Worm (Caenorhabditis elegans) whole organism, L2 larva: ENCODE measurements around the gene C17C3.9.

ENCODE experiments used
- C34F6.9 ChIP-seq: fragments of 150-350 bp; optimal IDR thresholded peaks from 2 replicates; lab custom pipeline; 2014; ENCODE audit warnings: missing biosample characterization, missing genetic modification characterization
- F13H6.1 ChIP-seq: sonication (generic microtip); optimal IDR thresholded peaks from 2 replicates; lab custom pipeline; 2016; ENCODE audit warnings: missing genetic modification characterization, missing compliant biosample characterization
- R02D3.7 ChIP-seq: fragments of 150-350 bp; optimal IDR thresholded peaks from 2 replicates; lab custom pipeline; 2014; ENCODE audit warnings: missing biosample characterization, missing genetic modification characterization
- Y55F3AM.14 ChIP-seq: fragments of 200-800 bp; sonication (Bioruptor generic); optimal IDR thresholded peaks from 2 replicates; lab custom pipeline; 2018; ENCODE audit warnings: mild to moderate bottlenecking, missing genetic modification characterization, missing compliant biosample characterization
- alr-1 ChIP-seq: fragments of 150-350 bp; optimal IDR thresholded peaks from 2 replicates; lab custom pipeline; 2014; ENCODE audit warnings: missing biosample characterization, missing genetic modification characterization
- ama-1 ChIP-seq: fragments of 150-350 bp; optimal IDR thresholded peaks from 2 replicates; lab custom pipeline; 2018; ENCODE audit warnings: inconsistent platforms
- blmp-1 ChIP-seq: sonication (generic microtip); optimal IDR thresholded peaks from 2 replicates; lab custom pipeline; 2017; ENCODE audit warnings: missing genetic modification characterization, mild to moderate bottlenecking, missing compliant biosample characterization, antibody characterized with exemption, moderate library complexity; ENCODE audit not compliant: insufficient read depth
- ceh-16 ChIP-seq: fragments of 150-350 bp; optimal IDR thresholded peaks from 2 replicates; lab custom pipeline; 2014; ENCODE audit warnings: missing biosample characterization, missing genetic modification characterization
- crh-2 ChIP-seq: sonication (generic microtip); optimal IDR thresholded peaks from 2 replicates; lab custom pipeline; 2017; ENCODE audit warnings: missing biosample characterization, missing genetic modification characterization
- dmd-4 ChIP-seq: sonication (generic microtip); optimal IDR thresholded peaks from 2 replicates; lab custom pipeline; 2017; ENCODE audit warnings: missing biosample characterization, missing genetic modification characterization
- egl-27 ChIP-seq: sonication (generic microtip); optimal IDR thresholded peaks from 3 replicates; lab custom pipeline; 2017; ENCODE audit warnings: missing biosample characterization, missing genetic modification reagents, missing genetic modification characterization
- elt-1 ChIP-seq: fragments of 150-350 bp; optimal IDR thresholded peaks from 2 replicates; lab custom pipeline; 2014; ENCODE audit warnings: missing biosample characterization, missing genetic modification characterization
- elt-3 ChIP-seq: sonication (generic microtip); optimal IDR thresholded peaks from 2 replicates; lab custom pipeline; 2017; ENCODE audit warnings: missing biosample characterization, missing genetic modification characterization
- fos-1 ChIP-seq: fragments of 150-350 bp; optimal IDR thresholded peaks from 2 replicates; lab custom pipeline; 2014; ENCODE audit warnings: missing biosample characterization, missing genetic modification characterization
- gmeb-1 ChIP-seq: fragments of 150-350 bp; optimal IDR thresholded peaks from 2 replicates; lab custom pipeline; 2014; ENCODE audit warnings: missing biosample characterization, missing genetic modification characterization
- lsy-2 ChIP-seq, 2 experiments: fragments of 150-350 bp in 1 of 2; sonication (generic microtip) in 1 of 2; optimal IDR thresholded peaks; 2 replicates each; lab custom pipeline; 2014 to 2017; ENCODE audit warnings: missing biosample characterization in 2 of 2, missing genetic modification characterization in 2 of 2
- mab-5 ChIP-seq: fragments of 150-350 bp; optimal IDR thresholded peaks from 2 replicates; lab custom pipeline; 2014; ENCODE audit warnings: missing biosample characterization, missing genetic modification characterization
- mbf-1 ChIP-seq: sonication (generic microtip); optimal IDR thresholded peaks from 2 replicates; lab custom pipeline; 2017; ENCODE audit warnings: missing biosample characterization, missing genetic modification characterization
- nhr-10 ChIP-seq: sonication (generic microtip); optimal IDR thresholded peaks from 2 replicates; lab custom pipeline; 2017; ENCODE audit warnings: missing biosample characterization, missing genetic modification characterization
- nhr-11 ChIP-seq: fragments of 150-350 bp; optimal IDR thresholded peaks from 2 replicates; lab custom pipeline; 2014; ENCODE audit warnings: missing biosample characterization, missing genetic modification characterization
- nhr-12 ChIP-seq: fragments of 150-350 bp; optimal IDR thresholded peaks from 2 replicates; lab custom pipeline; 2014; ENCODE audit warnings: missing biosample characterization, missing genetic modification characterization
- nhr-129 ChIP-seq: fragments of 150-350 bp; optimal IDR thresholded peaks from 2 replicates; lab custom pipeline; 2014; ENCODE audit warnings: missing biosample characterization, missing genetic modification characterization
- nhr-21 ChIP-seq: fragments of 150-350 bp; optimal IDR thresholded peaks from 2 replicates; lab custom pipeline; 2014; ENCODE audit warnings: missing biosample characterization, missing genetic modification characterization
- nhr-237 ChIP-seq: fragments of 150-350 bp; optimal IDR thresholded peaks from 2 replicates; lab custom pipeline; 2014; ENCODE audit warnings: missing biosample characterization, missing genetic modification characterization
- nhr-25 ChIP-seq: fragments of 150-350 bp; sonication (generic microtip); optimal IDR thresholded peaks from 3 replicates; lab custom pipeline; 2014; ENCODE audit warnings: missing biosample characterization, missing genetic modification characterization
- nhr-77 ChIP-seq: fragments of 150-350 bp; optimal IDR thresholded peaks from 2 replicates; lab custom pipeline; 2014; ENCODE audit warnings: missing biosample characterization, missing genetic modification characterization
- skn-1 ChIP-seq: sonication (generic microtip); optimal IDR thresholded peaks from 2 replicates; lab custom pipeline; 2017; ENCODE audit warnings: missing biosample characterization, missing genetic modification characterization
- sma-3 ChIP-seq: sonication (generic microtip); optimal IDR thresholded peaks from 2 replicates; lab custom pipeline; 2016; ENCODE audit warnings: missing genetic modification reagents, missing genetic modification characterization, missing compliant biosample characterization
- sma-9 ChIP-seq, 2 experiments: fragments of 150-350 bp in 1 of 2; sonication (generic microtip) in 1 of 2; optimal IDR thresholded peaks; 2 replicates each; lab custom pipeline; 2014 to 2016; ENCODE audit warnings: missing genetic modification characterization in 2 of 2, mild to moderate bottlenecking in 1 of 2, missing biosample characterization in 1 of 2, missing compliant biosample characterization in 1 of 2, missing genetic modification reagents in 1 of 2, moderate library complexity in 1 of 2
- snpc-4 ChIP-seq: fragments of 150-350 bp; optimal IDR thresholded peaks from 2 replicates; lab custom pipeline; 2014; ENCODE audit warnings: missing biosample characterization, missing genetic modification characterization
- unc-39 ChIP-seq: fragments of 150-350 bp; optimal IDR thresholded peaks from 2 replicates; lab custom pipeline; 2014; ENCODE audit warnings: missing biosample characterization, missing genetic modification characterization
- unc-62 ChIP-seq: fragments of 150-350 bp; optimal IDR thresholded peaks from 2 replicates; lab custom pipeline; 2014; ENCODE audit warnings: missing biosample characterization, missing genetic modification reagents, missing genetic modification characterization
- ztf-1 ChIP-seq: fragments of 200-800 bp; sonication (Bioruptor generic); conservative IDR thresholded peaks from 2 replicates; pipeline ENCODE4 v1.3.6; 2022; ENCODE audit warnings: missing genetic modification characterization, missing compliant biosample characterization
- ztf-11 ChIP-seq: sonication (generic microtip); optimal IDR thresholded peaks from 2 replicates; lab custom pipeline; 2017; ENCODE audit warnings: missing biosample characterization, missing genetic modification characterization
- ztf-4 ChIP-seq: fragments of 150-350 bp; optimal IDR thresholded peaks from 2 replicates; lab custom pipeline; 2014; ENCODE audit warnings: missing biosample characterization, missing genetic modification characterization

The C17C3.9 gene

ce11 chrII:5574925-5575324 is 42.8 kb upstream of the C17C3.9 start:
- TF ChIP-seq sma-3 (GFP tag; lab: Kevin White, UChicago) = peak; percentile 2
- TF ChIP-seq nhr-25 = no peak
- TF ChIP-seq ztf-11 (tag; lab: Kevin White, UChicago) = no peak
- TF ChIP-seq ama-1 (lab: Kevin White, UChicago) = peak; percentile 6
- TF ChIP-seq blmp-1 (tag; lab: Kevin White, UChicago) = no peak
- no peak for TF ChIP-seq gmeb-1 (tag; lab: Kevin White, UChicago)
- peak; percentile 50 for TF ChIP-seq nhr-21
- TF ChIP-seq crh-2 = peak; percentile 10

- TF ChIP-seq nhr-10 (tag; lab: Kevin White, UChicago) = peak; percentile 77
- no peak for TF ChIP-seq fos-1
- TF ChIP-seq mbf-1 (tag; lab: Kevin White, UChicago) = no peak
- TF ChIP-seq gmeb-1 (tag; lab: Kevin White, UChicago) = no peak
- no peak for TF ChIP-seq egl-27 (tag; lab: Kevin White, UChicago)
- peak; percentile 61 for TF ChIP-seq nhr-25
- TF ChIP-seq skn-1 (tag; lab: Kevin White, UChicago) = peak; percentile 79
- TF ChIP-seq nhr-12 (tag; lab: Kevin White, UChicago) = no peak
- TF ChIP-seq sma-3 (GFP tag; lab: Kevin White, UChicago) = peak; percentile 69
- peak; percentile 61 for TF ChIP-seq F13H6.1
- TF ChIP-seq nhr-11 = no peak
- no peak for TF ChIP-seq ceh-16
- peak; percentile 47 for TF ChIP-seq nhr-129 (tag; lab: Kevin White, UChicago)
- TF ChIP-seq alr-1 (tag; lab: Kevin White, UChicago) = no peak
- peak; percentile 24 for TF ChIP-seq C34F6.9 (tag; lab: Kevin White, UChicago)
- peak; percentile 67 for TF ChIP-seq crh-2
- TF ChIP-seq ztf-11 (tag; lab: Kevin White, UChicago) = no peak
- TF ChIP-seq sma-9 (GFP tag; optimal IDR thresholded peaks at IDR 0.05; lab: Kevin White, UChicago) = peak; percentile 85
- TF ChIP-seq sma-9 (tag; optimal IDR thresholded peaks at IDR 0.05; lab: Kevin White, UChicago) = no peak
- peak; percentile 83 for TF ChIP-seq nhr-21
- no peak for TF ChIP-seq elt-3 (tag; lab: Kevin White, UChicago)
- no peak for TF ChIP-seq unc-62 (GFP tag; lab: Kevin White, UChicago)
- TF ChIP-seq lsy-2 (tag; optimal IDR thresholded peaks at IDR 0.05; lab: Kevin White, UChicago) = peak in 1 of 2 experiments; percentile 59
These were observed 40.1 kb upstream of the C17C3.9 start for ce11 chrII:5572082-5572746.

ce11 chrII:5570272-5570671 is 38.2 kb upstream of the C17C3.9 start, which contains the start of the genes C17C3.1 and C17C3.15:
TSS of gene C17C3.1 (plus strand) at chrII:5570572.
TSS of gene C17C3.15 (plus strand) at chrII:5570654.
- TF ChIP-seq snpc-4 (tag; lab: Kevin White, UChicago) = no peak
- TF ChIP-seq ztf-4 (tag; lab: Kevin White, UChicago) = no peak
- TF ChIP-seq unc-39 (tag; lab: Kevin White, UChicago) = no peak
- peak; percentile 5 for TF ChIP-seq sma-9 (GFP tag; optimal IDR thresholded peaks at IDR 0.05; lab: Kevin White, UChicago)
- TF ChIP-seq sma-9 (tag; optimal IDR thresholded peaks at IDR 0.05; lab: Kevin White, UChicago) = no peak
- no peak for TF ChIP-seq nhr-77 (tag; lab: Kevin White, UChicago)
- no peak for TF ChIP-seq elt-1
- TF ChIP-seq unc-62 (GFP tag; lab: Kevin White, UChicago) = no peak
- TF ChIP-seq dmd-4 (tag; lab: Kevin White, UChicago) = no peak

ce11 chrII:5565082-5565623 is 33.1 kb upstream of the C17C3.9 start:
- TF ChIP-seq R02D3.7 (tag; lab: Kevin White, UChicago) = no peak
- no peak for TF ChIP-seq C34F6.9 (tag; lab: Kevin White, UChicago)
- no peak for TF ChIP-seq nhr-21
- TF ChIP-seq sma-9 (GFP tag; optimal IDR thresholded peaks at IDR 0.05; lab: Kevin White, UChicago) = no peak
- no peak for TF ChIP-seq sma-9 (tag; optimal IDR thresholded peaks at IDR 0.05; lab: Kevin White, UChicago)
- no peak for TF ChIP-seq nhr-77 (tag; lab: Kevin White, UChicago)
- no peak for TF ChIP-seq nhr-25

ce11 chrII:5561392-5561791 is 29.3 kb upstream of the C17C3.9 start, which contains the start of gene C17C3.3:
TSS of gene C17C3.3 (plus strand) at chrII:5561737.
- no peak for TF ChIP-seq Y55F3AM.14
- TF ChIP-seq fos-1 = peak; percentile 19
- peak; percentile 17 for TF ChIP-seq sma-9 (GFP tag; optimal IDR thresholded peaks at IDR 0.05; lab: Kevin White, UChicago)
- no peak for TF ChIP-seq sma-9 (tag; optimal IDR thresholded peaks at IDR 0.05; lab: Kevin White, UChicago)
- peak; percentile 6 for TF ChIP-seq skn-1 (tag; lab: Kevin White, UChicago)
- no peak for TF ChIP-seq unc-39 (tag; lab: Kevin White, UChicago)
- TF ChIP-seq ztf-1 = no peak
- TF ChIP-seq mab-5 (tag; lab: Kevin White, UChicago) = no peak
- no peak for TF ChIP-seq C34F6.9 (tag; lab: Kevin White, UChicago)
- no peak for TF ChIP-seq nhr-237
- TF ChIP-seq alr-1 (tag; lab: Kevin White, UChicago) = no peak
